Fruit fly (Drosophila melanogaster): ENCODE data around the gene GstO1.

DNA sequence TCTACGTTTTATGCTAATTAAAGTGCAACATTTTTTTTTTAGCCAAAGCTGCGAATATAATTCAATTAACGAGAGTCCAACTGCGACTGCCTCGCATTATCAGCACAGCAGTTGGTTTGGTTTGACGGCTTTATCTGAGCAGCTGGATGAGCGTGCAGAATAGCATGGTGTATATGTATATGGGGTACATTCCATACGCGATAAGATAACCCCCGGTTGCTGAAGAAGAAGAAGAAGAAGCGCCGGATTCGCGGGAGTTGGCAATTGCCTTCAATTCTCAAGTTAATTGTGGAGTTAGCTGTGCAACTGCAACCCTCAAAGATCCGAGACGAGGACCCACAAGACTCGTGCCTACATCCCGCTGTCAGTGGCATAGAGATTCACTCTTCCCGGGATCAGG lies 20.8 kb upstream of the GstO1 start:
- TF ChIP-seq psq (optimal IDR thresholded peaks at IDR 0.05), result no peak
- no peak for TF ChIP-seq Sin3A (optimal IDR thresholded peaks at IDR 0.05)
- no peak for TF ChIP-seq ttk (optimal IDR thresholded peaks at IDR 0.05)
- TF ChIP-seq Myc (optimal IDR thresholded peaks at IDR 0.05), result no peak

Measured in Kc167 (cell line).